Worm (Caenorhabditis elegans): ENCODE data around the gene lgc-17.

- TF ChIP-seq F33H1.4 (GFP tag; IDR thresholded peaks at IDR 0.05) (no peak), lsl-1 (GFP tag; optimal IDR thresholded peaks at IDR 0.05) (no peak), ets-4 (GFP tag; optimal IDR thresholded peaks at IDR 0.05) (no peak), B0336.3 (GFP tag; IDR thresholded peaks at IDR 0.05) (no peak), madf-3 (GFP tag; IDR thresholded peaks at IDR 0.05) (no peak)
Observed at ce11 chrX:12154055-12154898, 32.9 kb downstream of the lgc-17 start, which contains the start of gene mfsd-11.
